Worm (Caenorhabditis elegans) whole organism, L4 larva: ENCODE measurements around the gene B0546.3.
A peak's percentile ranks its signal among the peaks of the same experiment; 100 is the strongest.

Source experiments
- F10B5.3 ChIP-seq: sonication (generic microtip); optimal IDR thresholded peaks from 2 replicates; lab custom pipeline; 2016; ENCODE audit warnings: mild to moderate bottlenecking, missing genetic modification characterization, missing compliant biosample characterization
- F49E8.2 ChIP-seq: sonication (generic microtip); optimal IDR thresholded peaks from 2 replicates; lab custom pipeline; 2016; ENCODE audit warnings: missing compliant biosample characterization, mild to moderate bottlenecking, missing genetic modification characterization, borderline replicate concordance
- Y48G9A.11 ChIP-seq: fragments of 200-800 bp; sonication (Bioruptor generic); IDR thresholded peaks from 2 replicates; pipeline ENCODE4 v1.3.6; 2022; ENCODE audit warnings: missing genetic modification reagents, missing genetic modification characterization, missing compliant biosample characterization
- aha-1 ChIP-seq: fragments of 150-350 bp; peaks from one replicate; lab custom pipeline; 2014; ENCODE audit warnings: missing biosample characterization, missing genetic modification characterization
- ama-1 ChIP-seq: fragments of 150-350 bp; optimal IDR thresholded peaks from 2 replicates; lab custom pipeline; 2014; ENCODE audit warnings: inconsistent platforms, mixed read lengths
- ceh-20 ChIP-seq: fragments of 200-800 bp; sonication (Bioruptor generic); IDR thresholded peaks from 2 replicates; pipeline ENCODE4 v1.3.6; 2022; ENCODE audit warnings: missing genetic modification reagents, missing genetic modification characterization, missing compliant biosample characterization
- ceh-82 ChIP-seq: sonication (generic microtip); optimal IDR thresholded peaks from 2 replicates; lab custom pipeline; 2017; ENCODE audit warnings: missing biosample characterization, missing genetic modification characterization
- ces-1 ChIP-seq: fragments of 150-350 bp; sonication (generic microtip); optimal IDR thresholded peaks from 4 replicates; lab custom pipeline; 2014; ENCODE audit warnings: missing biosample characterization, missing genetic modification reagents, missing genetic modification characterization
- daf-12 ChIP-seq: fragments of 150-350 bp; optimal IDR thresholded peaks from 2 replicates; lab custom pipeline; 2014; ENCODE audit warnings: missing biosample characterization, missing genetic modification reagents, missing genetic modification characterization
- daf-16 ChIP-seq, 3 experiments: sonication (generic microtip); optimal IDR thresholded peaks; 2 replicates each; lab custom pipeline; 2016 to 2017; ENCODE audit warnings: missing genetic modification characterization in 3 of 3, missing genetic modification reagents in 3 of 3, mild to moderate bottlenecking in 2 of 3, missing compliant biosample characterization in 2 of 3, missing biosample characterization in 1 of 3, moderate library complexity in 1 of 3
- daf-8 ChIP-seq: fragments of 200-800 bp; sonication (Bioruptor generic); IDR thresholded peaks from 2 replicates; pipeline ENCODE4 v1.3.6; 2022; ENCODE audit warnings: missing genetic modification characterization, missing compliant biosample characterization
- dmd-8 ChIP-seq: fragments of 200-800 bp; sonication (Bioruptor generic); IDR thresholded peaks from 2 replicates; pipeline ENCODE4 v1.3.6; 2022; ENCODE audit warnings: missing genetic modification characterization, missing compliant biosample characterization
- hlh-11 ChIP-seq: fragments of 200-800 bp; sonication (Bioruptor generic); optimal IDR thresholded peaks from 2 replicates; lab custom pipeline; 2018; ENCODE audit warnings: mild to moderate bottlenecking, missing genetic modification characterization, missing compliant biosample characterization
- hlh-30 ChIP-seq: sonication (generic microtip); optimal IDR thresholded peaks from 2 replicates; lab custom pipeline; 2017; ENCODE audit warnings: antibody characterized with exemption, mild to moderate bottlenecking, missing genetic modification characterization, missing compliant biosample characterization; ENCODE audit not compliant: insufficient read depth
- hmg-1.1 ChIP-seq: fragments of 200-800 bp; sonication (Bioruptor generic); IDR thresholded peaks from 2 replicates; pipeline ENCODE4 v1.3.6; 2022; ENCODE audit warnings: missing genetic modification reagents, missing genetic modification characterization, missing compliant biosample characterization
- lin-15B ChIP-seq: fragments of 150-350 bp; sonication (generic microtip); optimal IDR thresholded peaks from 3 replicates; lab custom pipeline; 2014; ENCODE audit warnings: missing biosample characterization, missing genetic modification characterization
- madf-9 ChIP-seq: fragments of 200-800 bp; sonication (Bioruptor generic); conservative IDR thresholded peaks from 2 replicates; pipeline ENCODE4 v1.3.6; 2022; ENCODE audit warnings: missing genetic modification reagents, missing genetic modification characterization, missing compliant biosample characterization
- mes-2 ChIP-seq: sonication (generic microtip); optimal IDR thresholded peaks from 2 replicates; lab custom pipeline; 2016; ENCODE audit warnings: missing genotype, mild to moderate bottlenecking, missing genetic modification characterization, missing compliant biosample characterization; ENCODE audit not compliant: poor library complexity, severe bottlenecking
- nhr-237 ChIP-seq: sonication (generic microtip); optimal IDR thresholded peaks from 2 replicates; lab custom pipeline; 2017; ENCODE audit warnings: missing biosample characterization, missing genetic modification characterization
- nhr-6 ChIP-seq: fragments of 150-350 bp; optimal IDR thresholded peaks from 2 replicates; lab custom pipeline; 2014; ENCODE audit warnings: missing biosample characterization, missing genetic modification characterization
- pha-4 ChIP-seq, 2 experiments: fragments of 150-350 bp in 1 of 2; fragments of 200-800 bp in 1 of 2; sonication (Bioruptor generic) in 1 of 2; IDR thresholded peaks in 1 of 2; optimal IDR thresholded peaks in 1 of 2; 2 replicates each; pipeline versions ENCODE4 v1.3.6 to Lab custom; 2014 to 2022; ENCODE audit warnings: missing genetic modification characterization in 2 of 2, missing genetic modification reagents in 2 of 2, missing biosample characterization in 1 of 2, missing compliant biosample characterization in 1 of 2
- rbr-2 ChIP-seq: sonication (generic microtip); optimal IDR thresholded peaks from 2 replicates; lab custom pipeline; 2016; ENCODE audit warnings: missing genotype, missing genetic modification characterization, missing compliant biosample characterization
- saeg-2 ChIP-seq: fragments of 200-800 bp; sonication (Bioruptor generic); IDR thresholded peaks from 2 replicates; pipeline ENCODE4 v1.3.6; 2022; ENCODE audit warnings: missing genetic modification reagents, missing genetic modification characterization, missing compliant biosample characterization
- set-16 ChIP-seq: fragments of 200-800 bp; sonication (Bioruptor generic); IDR thresholded peaks from 2 replicates; pipeline ENCODE4 v1.3.6; 2022; ENCODE audit warnings: missing genetic modification reagents, missing genetic modification characterization, missing compliant biosample characterization
- skn-1 ChIP-seq: fragments of 150-350 bp; optimal IDR thresholded peaks from 2 replicates; lab custom pipeline; 2014; ENCODE audit warnings: missing biosample characterization, missing genetic modification characterization
- snpc-1.2 ChIP-seq: fragments of 200-800 bp; sonication (Bioruptor generic); IDR thresholded peaks from 2 replicates; pipeline ENCODE4 v1.3.6; 2022; ENCODE audit warnings: missing genetic modification reagents, missing genetic modification characterization, missing compliant biosample characterization
- unc-130 ChIP-seq: sonication (generic microtip); optimal IDR thresholded peaks from 2 replicates; lab custom pipeline; 2016; ENCODE audit warnings: missing genetic modification reagents, missing genetic modification characterization, missing compliant biosample characterization
- vab-7 ChIP-seq: fragments of 200-800 bp; sonication (Bioruptor generic); IDR thresholded peaks from 2 replicates; pipeline ENCODE4 v1.3.6; 2022; ENCODE audit warnings: missing genetic modification reagents, missing genetic modification characterization, missing compliant biosample characterization
- zfp-3 ChIP-seq: fragments of 200-800 bp; sonication (Bioruptor generic); conservative IDR thresholded peaks from 2 replicates; pipeline ENCODE4 v1.3.6; 2022; ENCODE audit warnings: missing genetic modification reagents, missing genetic modification characterization, missing compliant biosample characterization
- zip-11 ChIP-seq: fragments of 200-800 bp; sonication (Bioruptor generic); IDR thresholded peaks from 2 replicates; pipeline ENCODE4 v1.3.6; 2022; ENCODE audit warnings: missing genetic modification characterization, missing compliant biosample characterization
- ztf-11 ChIP-seq: fragments of 150-350 bp; optimal IDR thresholded peaks from 2 replicates; lab custom pipeline; 2014; ENCODE audit warnings: missing biosample characterization, missing genetic modification characterization

The B0546.3 gene

ce11 chrIV:3363784-3364183, 18.9 kb downstream of the B0546.3 start:
- no peak for TF ChIP-seq rbr-2
- TF ChIP-seq daf-16 (GFP tag; optimal IDR thresholded peaks at IDR 0.05; lab: Kevin White, UChicago), result no peak
- TF ChIP-seq daf-16 (tag; optimal IDR thresholded peaks at IDR 0.05; lab: Kevin White, UChicago), result no peak
- TF ChIP-seq skn-1 (tag; lab: Kevin White, UChicago), result no peak
- TF ChIP-seq ces-1 (GFP tag; lab: Kevin White, UChicago), result no peak
- no peak for TF ChIP-seq saeg-2 (GFP tag; lab: Robert Waterston, UW)
- no peak for TF ChIP-seq hlh-11 (tag; lab: Kevin White, UChicago)
- TF ChIP-seq Y48G9A.11 (GFP tag; lab: Robert Waterston, UW), result no peak
- no peak for TF ChIP-seq ztf-11 (tag; lab: Kevin White, UChicago)
- TF ChIP-seq snpc-1.2, result no peak
- no peak for TF ChIP-seq daf-12 (tag; lab: Kevin White, UChicago)
- no peak for TF ChIP-seq ceh-20 (GFP tag; lab: Robert Waterston, UW)
- no peak for TF ChIP-seq ama-1
- TF ChIP-seq daf-8 (GFP tag; lab: Robert Waterston, UW), result no peak
- no peak for TF ChIP-seq hlh-30 (tag; lab: Kevin White, UChicago)

- no peak for TF ChIP-seq daf-16 (GFP tag; optimal IDR thresholded peaks at IDR 0.05; lab: Kevin White, UChicago)
- no peak for TF ChIP-seq daf-16 (tag; optimal IDR thresholded peaks at IDR 0.05; lab: Kevin White, UChicago)
- TF ChIP-seq aha-1 (tag; lab: Kevin White, UChicago), result peak; percentile 69
Observed at ce11 chrIV:3363221-3363620, 19.4 kb downstream of the B0546.3 start, which contains the start of gene Y55H10A.2. Gene Y55H10A.2, plus strand, starts transcription at chrIV:3363521.

- TF ChIP-seq aha-1 (tag; lab: Kevin White, UChicago) (peak; percentile 16), lin-15B (no peak), dmd-8 (GFP tag; lab: Robert Waterston, UW) (no peak)
Observed at ce11 chrIV:3354757-3355156, 27.9 kb downstream of the B0546.3 start, which contains the start of gene F42A6.1. Gene F42A6.1, plus strand, starts transcription at chrIV:3355057.

DNA sequence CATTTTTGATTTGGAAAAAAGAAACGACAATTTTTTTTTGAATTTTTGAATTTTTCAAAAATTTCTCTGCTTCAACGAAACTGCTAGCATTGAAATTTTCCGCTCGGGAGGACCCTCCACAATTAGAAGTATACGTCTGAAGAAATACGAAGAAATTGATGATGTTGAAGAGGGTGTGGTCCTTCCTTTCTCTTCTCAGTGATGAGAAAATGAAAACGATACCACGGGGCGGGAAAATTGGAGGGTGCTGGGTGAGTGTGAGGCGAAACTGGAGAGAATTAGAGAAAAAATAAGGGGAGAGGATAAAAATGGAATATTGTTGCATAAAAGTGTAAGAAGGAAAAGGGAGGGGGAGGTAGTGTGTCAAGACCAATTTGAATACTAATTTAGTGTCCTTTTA, 30.6 kb downstream of the B0546.3 start:
- TF ChIP-seq zip-11 (GFP tag; lab: Robert Waterston, UW), result no peak
- no peak for TF ChIP-seq nhr-6 (tag; lab: Kevin White, UChicago)
- no peak for TF ChIP-seq ceh-82 (tag; lab: Kevin White, UChicago)
- no peak for TF ChIP-seq F49E8.2
- TF ChIP-seq zfp-3, result no peak
- TF ChIP-seq F10B5.3 (tag; lab: Kevin White, UChicago), result no peak
- TF ChIP-seq unc-130 (GFP tag; lab: Kevin White, UChicago), result no peak
- no peak for TF ChIP-seq nhr-237 (tag; lab: Kevin White, UChicago)
- TF ChIP-seq vab-7 (GFP tag; lab: Robert Waterston, UW), result no peak

ce11 chrIV:3349977-3350580, 32.6 kb downstream of the B0546.3 start, which contains the start of gene elks-1:
Gene elks-1, minus strand, starts transcription at chrIV:3350027.
- TF ChIP-seq pha-4 (GFP tag; IDR thresholded peaks at IDR 0.05; lab: Robert Waterston, UW) (no peak), pha-4 (tag; optimal IDR thresholded peaks at IDR 0.05; lab: Kevin White, UChicago) (peak; percentile 2), set-16 (GFP tag; lab: Robert Waterston, UW) (0 out of 2 replicates have a peak, but pooled peaks have one; percentile 9), madf-9 (GFP tag; lab: Robert Waterston, UW) (peak; percentile 14; the same call in 1 of the 2 replicates), hmg-1.1 (GFP tag; lab: Robert Waterston, UW) (no peak), mes-2 (tag; lab: Kevin White, UChicago) (peak; percentile 49)
